Fruit fly (Drosophila melanogaster) whole organism, embryonic: Measurements from ENCODE around the gene kek6.

ENCODE experiments used
- Bgb ChIP-seq: fragments of 200-800 bp; sonication (Bioruptor generic); IDR thresholded peaks from 2 replicates; pipeline ENCODE4 v1.3.6; 2022; ENCODE audit warnings: missing biosample characterization, missing genetic modification characterization; ENCODE audit not compliant: partially characterized antibody
- Blimp-1 ChIP-seq: fragments of 200-800 bp; sonication (Bioruptor generic); optimal IDR thresholded peaks from 3 replicates; lab custom pipeline; 2018; ENCODE audit warnings: missing biosample characterization, missing genetic modification characterization, mild to moderate bottlenecking, moderate library complexity, missing genetic modification reagents
- CG10366 ChIP-seq: fragments of 200-800 bp; sonication (Bioruptor generic); IDR thresholded peaks from 2 replicates; pipeline ENCODE4 v1.3.6; 2022; ENCODE audit warnings: missing biosample characterization, missing genetic modification characterization
- CG10462 ChIP-seq: fragments of 200-800 bp; sonication (Bioruptor generic); optimal IDR thresholded peaks from 2 replicates; lab custom pipeline; 2016; ENCODE audit warnings: missing biosample characterization, missing genetic modification characterization
- CG10543 ChIP-seq: fragments of 200-800 bp; sonication (Bioruptor generic); optimal IDR thresholded peaks from 3 replicates; lab custom pipeline; 2017; ENCODE audit warnings: missing biosample characterization, mild to moderate bottlenecking, missing genetic modification characterization, moderate library complexity
- CG12219 ChIP-seq: fragments of 200-800 bp; sonication (Bioruptor generic); optimal IDR thresholded peaks from 3 replicates; lab custom pipeline; 2018; ENCODE audit warnings: missing biosample characterization, mild to moderate bottlenecking, missing genetic modification characterization
- CG12236 ChIP-seq: fragments of 200-800 bp; sonication (Bioruptor generic); optimal IDR thresholded peaks from 2 replicates; lab custom pipeline; 2016; ENCODE audit warnings: missing biosample characterization, missing genetic modification characterization
- CG13894 ChIP-seq: fragments of 200-800 bp; sonication (Bioruptor generic); optimal IDR thresholded peaks from 3 replicates; lab custom pipeline; 2018; ENCODE audit warnings: missing biosample characterization, mild to moderate bottlenecking, missing genetic modification characterization, moderate library complexity
- CG14050 ChIP-seq: fragments of 200-800 bp; sonication (Bioruptor generic); IDR thresholded peaks from 3 replicates; pipeline ENCODE4 v1.3.6; 2022; ENCODE audit warnings: missing biosample characterization, missing genetic modification characterization
- CG15479 ChIP-seq: fragments of 200-800 bp; sonication (Bioruptor generic); optimal IDR thresholded peaks from 3 replicates; lab custom pipeline; 2019; ENCODE audit warnings: missing biosample characterization, mild to moderate bottlenecking, missing genetic modification characterization, moderate library complexity
- CG15601 ChIP-seq: fragments of 200-800 bp; sonication (Bioruptor generic); optimal IDR thresholded peaks from 3 replicates; lab custom pipeline; 2019; ENCODE audit warnings: missing biosample characterization, mild to moderate bottlenecking, missing genetic modification characterization, moderate library complexity
- CG1603 ChIP-seq: fragments of 200-800 bp; sonication (Bioruptor generic); optimal IDR thresholded peaks from 2 replicates; lab custom pipeline; 2019; ENCODE audit warnings: missing biosample characterization, mild to moderate bottlenecking, missing genetic modification characterization, moderate library complexity
- CG1647 ChIP-seq: fragments of 200-800 bp; sonication (Bioruptor generic); optimal IDR thresholded peaks from 3 replicates; lab custom pipeline; 2016; ENCODE audit warnings: missing biosample characterization, missing genetic modification characterization
- CG16813 ChIP-seq: fragments of 200-800 bp; sonication (Bioruptor generic); IDR thresholded peaks from 3 replicates; pipeline ENCODE4 v1.3.6; 2022; ENCODE audit warnings: missing biosample characterization, missing genetic modification characterization; ENCODE audit not compliant: partially characterized antibody
- CG17186 ChIP-seq: fragments of 200-800 bp; sonication (Bioruptor generic); optimal IDR thresholded peaks from 3 replicates; lab custom pipeline; 2017; ENCODE audit warnings: missing biosample characterization, missing genetic modification reagents, missing genetic modification characterization
- CG17568 ChIP-seq: fragments of 200-800 bp; sonication (Bioruptor generic); optimal IDR thresholded peaks from 2 replicates; lab custom pipeline; 2018; ENCODE audit warnings: missing biosample characterization, mild to moderate bottlenecking, missing genetic modification characterization, moderate library complexity
- CG34376 ChIP-seq: fragments of 200-800 bp; sonication (Bioruptor generic); optimal IDR thresholded peaks from 2 replicates; lab custom pipeline; 2018; ENCODE audit warnings: missing biosample characterization, mild to moderate bottlenecking, missing genetic modification characterization
- CG4404 ChIP-seq: fragments of 200-800 bp; sonication (Bioruptor generic); IDR thresholded peaks from 2 replicates; pipeline ENCODE4 v1.3.6; 2022; ENCODE audit warnings: missing biosample characterization, missing genetic modification characterization
- CG5953 ChIP-seq: fragments of 200-800 bp; sonication (Bioruptor generic); IDR thresholded peaks from 2 replicates; pipeline ENCODE4 v1.3.6; 2022; ENCODE audit warnings: missing biosample characterization, missing genetic modification characterization
- CG6854 ChIP-seq: fragments of 200-800 bp; sonication (Bioruptor generic); optimal IDR thresholded peaks from 3 replicates; lab custom pipeline; 2017; ENCODE audit warnings: missing biosample characterization, mild to moderate bottlenecking, missing genetic modification characterization
- CG7963 ChIP-seq: fragments of 200-800 bp; sonication (Bioruptor generic); IDR thresholded peaks from 3 replicates; pipeline ENCODE4 v1.3.6; 2022; ENCODE audit warnings: missing biosample characterization, missing genetic modification characterization; ENCODE audit not compliant: partially characterized antibody
- CG9817 ChIP-seq: fragments of 200-800 bp; sonication (Bioruptor generic); optimal IDR thresholded peaks from 2 replicates; lab custom pipeline; 2018; ENCODE audit warnings: missing biosample characterization, mild to moderate bottlenecking, missing genetic modification characterization, moderate library complexity
- CG9932 ChIP-seq: fragments of 200-800 bp; sonication (Bioruptor generic); IDR thresholded peaks from 2 replicates; pipeline ENCODE4 v1.3.6; 2022; ENCODE audit warnings: missing biosample characterization, missing genetic modification characterization
- Doc2 ChIP-seq: fragments of 200-800 bp; sonication (Bioruptor generic); IDR thresholded peaks from 2 replicates; pipeline ENCODE4 v1.3.6; 2022; ENCODE audit warnings: missing biosample characterization, missing genetic modification characterization
- Gug ChIP-seq: fragments of 200-800 bp; sonication (Bioruptor generic); IDR thresholded peaks from 4 replicates; pipeline ENCODE4 v1.3.6; 2022; ENCODE audit warnings: missing biosample characterization, missing genetic modification characterization
- H2.0 ChIP-seq: fragments of 200-800 bp; sonication (Bioruptor generic); IDR thresholded peaks from 2 replicates; pipeline ENCODE4 v1.3.6; 2022; ENCODE audit warnings: missing biosample characterization, missing genetic modification characterization
- Hsf ChIP-seq: fragments of 200-800 bp; sonication (Bioruptor generic); optimal IDR thresholded peaks from 3 replicates; lab custom pipeline; 2016; ENCODE audit warnings: missing biosample characterization, missing genetic modification characterization
- Opbp ChIP-seq: fragments of 200-800 bp; sonication (Bioruptor generic); IDR thresholded peaks from 3 replicates; pipeline ENCODE4 v1.3.6; 2022; ENCODE audit warnings: missing biosample characterization, missing genetic modification characterization; ENCODE audit not compliant: partially characterized antibody
- Sox100B ChIP-seq: fragments of 200-800 bp; sonication (Bioruptor generic); optimal IDR thresholded peaks from 3 replicates; lab custom pipeline; 2018; ENCODE audit warnings: missing biosample characterization, mild to moderate bottlenecking, missing genetic modification characterization
- Sry-β ChIP-seq: fragments of 200-800 bp; sonication (Bioruptor generic); optimal IDR thresholded peaks from 2 replicates; lab custom pipeline; 2018; ENCODE audit warnings: missing biosample characterization, mild to moderate bottlenecking, missing genetic modification characterization, moderate library complexity
- Stat92E ChIP-seq, 3 experiments: fragments of >200 bp in 2 of 3; fragments of 200-800 bp in 1 of 3; sonication (Bioruptor generic) in 1 of 3; optimal IDR thresholded peaks; 2 replicates each; lab custom pipeline; 2017 to 2019; ENCODE audit warnings: missing biosample characterization in 3 of 3, missing genetic modification characterization in 3 of 3, mild to moderate bottlenecking in 1 of 3, moderate library complexity in 1 of 3
- aop ChIP-seq: fragments of 200-800 bp; sonication (Bioruptor generic); IDR thresholded peaks from 2 replicates; pipeline ENCODE4 v1.3.6; 2022; ENCODE audit warnings: missing biosample characterization, missing genetic modification characterization
- cad ChIP-seq: fragments of >200 bp; optimal IDR thresholded peaks from 2 replicates; lab custom pipeline; 2017; ENCODE audit warnings: missing biosample characterization, missing genetic modification characterization
- crol ChIP-seq: fragments of 200-800 bp; sonication (Bioruptor generic); IDR thresholded peaks from 2 replicates; pipeline ENCODE4 v1.3.6; 2022; ENCODE audit warnings: missing biosample characterization, missing genetic modification characterization
- dan ChIP-seq: fragments of 200-800 bp; sonication (Bioruptor generic); IDR thresholded peaks from 2 replicates; pipeline ENCODE4 v1.3.6; 2022; ENCODE audit warnings: missing biosample characterization, missing genetic modification characterization
- dm ChIP-seq: fragments of 200-800 bp; sonication (Bioruptor generic); optimal IDR thresholded peaks from 3 replicates; lab custom pipeline; 2016; ENCODE audit warnings: missing biosample characterization, missing genetic modification characterization
- en ChIP-seq: fragments of 200-800 bp; sonication (Bioruptor generic); optimal IDR thresholded peaks from 2 replicates; lab custom pipeline; 2016; ENCODE audit warnings: missing biosample characterization, missing genetic modification characterization
- fd96Cb ChIP-seq: fragments of 200-800 bp; sonication (Bioruptor generic); optimal IDR thresholded peaks from 2 replicates; lab custom pipeline; 2018; ENCODE audit warnings: missing biosample characterization, mild to moderate bottlenecking, missing genetic modification characterization, moderate library complexity
- ftz-f1 ChIP-seq: fragments of 200-800 bp; sonication (Bioruptor generic); optimal IDR thresholded peaks from 2 replicates; lab custom pipeline; 2016; ENCODE audit warnings: missing biosample characterization, missing genetic modification characterization
- gcm ChIP-seq: fragments of 200-800 bp; sonication (Bioruptor generic); optimal IDR thresholded peaks from 2 replicates; lab custom pipeline; 2019; ENCODE audit warnings: missing biosample characterization, mild to moderate bottlenecking, missing genetic modification characterization, moderate library complexity
- grn ChIP-seq: fragments of 200-800 bp; sonication (Bioruptor generic); optimal IDR thresholded peaks from 3 replicates; lab custom pipeline; 2017; ENCODE audit warnings: missing biosample characterization, missing genetic modification characterization
- kay ChIP-seq: fragments of 200-800 bp; sonication (Bioruptor generic); optimal IDR thresholded peaks from 2 replicates; lab custom pipeline; 2016; ENCODE audit warnings: missing biosample characterization, missing genetic modification characterization
- nau ChIP-seq: fragments of 200-800 bp; sonication (Bioruptor generic); optimal IDR thresholded peaks from 3 replicates; lab custom pipeline; 2017; ENCODE audit warnings: missing biosample characterization, mild to moderate bottlenecking, missing genetic modification characterization, missing genetic modification reagents
- prd ChIP-seq, 3 experiments: fragments of >200 bp in 2 of 3; fragments of 200-800 bp in 1 of 3; sonication (Bioruptor generic) in 1 of 3; optimal IDR thresholded peaks in 2 of 3; IDR thresholded peaks in 1 of 3; 2 replicates in 2 of 3; 3 replicates in 1 of 3; pipeline versions ENCODE4 v1.3.6 to Lab custom; 2017 to 2022; ENCODE audit warnings: missing biosample characterization in 1 of 3, missing genetic modification characterization in 1 of 3
- pros ChIP-seq: fragments of 200-800 bp; sonication (Bioruptor generic); optimal IDR thresholded peaks from 3 replicates; lab custom pipeline; 2019; ENCODE audit warnings: missing biosample characterization, mild to moderate bottlenecking, missing genetic modification characterization, moderate library complexity
- sima ChIP-seq: fragments of 200-800 bp; sonication (Bioruptor generic); optimal IDR thresholded peaks from 2 replicates; lab custom pipeline; 2016; ENCODE audit warnings: missing biosample characterization, missing genetic modification characterization
- sob ChIP-seq: fragments of 200-800 bp; sonication (Bioruptor generic); IDR thresholded peaks from 2 replicates; pipeline ENCODE4 v1.3.6; 2022; ENCODE audit warnings: missing biosample characterization, missing genetic modification characterization
- sr ChIP-seq: fragments of 200-800 bp; sonication (Bioruptor generic); IDR thresholded peaks from 3 replicates; pipeline ENCODE4 v1.3.6; 2022; ENCODE audit warnings: missing biosample characterization, missing genetic modification characterization
- trem ChIP-seq: fragments of 200-800 bp; optimal IDR thresholded peaks from 3 replicates; lab custom pipeline; 2019; ENCODE audit warnings: missing biosample characterization, mild to moderate bottlenecking, missing genetic modification characterization, moderate library complexity
- usp ChIP-seq: fragments of >200 bp; optimal IDR thresholded peaks from 2 replicates; lab custom pipeline; 2017; ENCODE audit warnings: missing biosample characterization, missing genetic modification characterization
- yki ChIP-seq: fragments of >200 bp; optimal IDR thresholded peaks from 3 replicates; lab custom pipeline; 2018

The kek6 gene

dm6 chr3R:31636501-31636900 lies 14.6 kb downstream of the kek6 start (continued):
- peak; percentile 17 for TF ChIP-seq CG12219
- no peak for TF ChIP-seq sima (GFP tag; lab: Kevin White, UChicago)
- TF ChIP-seq H2.0 (GFP tag; lab: Robert Waterston, UW), result no peak
- TF ChIP-seq CG15601 (tag; lab: Kevin White, UChicago), result no peak
- no peak for TF ChIP-seq CG17568 (GFP tag; lab: Kevin White, UChicago)
- no peak for TF ChIP-seq CG15479
- TF ChIP-seq nau (GFP tag; lab: Kevin White, UChicago), result no peak
- TF ChIP-seq yki (lab: Kevin White, UChicago), result no peak
- TF ChIP-seq fd96Cb (tag; lab: Kevin White, UChicago), result peak; percentile 12
- TF ChIP-seq Bgb, result no peak
- no peak for TF ChIP-seq kay (GFP tag; lab: Kevin White, UChicago)
- no peak for TF ChIP-seq sr (GFP tag; lab: Robert Waterston, UW)
- no peak for TF ChIP-seq CG7963
- no peak for TF ChIP-seq prd (optimal IDR thresholded peaks at IDR 0.05; lab: Kevin White, UChicago)
- peak; percentile 55; the same call in 1 of the 3 replicates for TF ChIP-seq prd (GFP tag; IDR thresholded peaks at IDR 0.05; lab: Robert Waterston, UW)
- no peak for TF ChIP-seq ftz-f1 (GFP tag; lab: Kevin White, UChicago)
- TF ChIP-seq Blimp-1 (GFP tag; lab: Kevin White, UChicago), result no peak
- no peak for TF ChIP-seq Opbp (GFP tag; lab: Robert Waterston, UW)
- TF ChIP-seq CG1647 (GFP tag; lab: Kevin White, UChicago), result peak; percentile 3
- TF ChIP-seq trem (tag; lab: Kevin White, UChicago), result no peak
- no peak for TF ChIP-seq cad (GFP tag; lab: Kevin White, UChicago)
- no peak for TF ChIP-seq aop (GFP tag; lab: Robert Waterston, UW)
- no peak for TF ChIP-seq CG5953 (GFP tag; lab: Robert Waterston, UW)
- no peak for TF ChIP-seq dm
- no peak for TF ChIP-seq CG13894 (tag; lab: Kevin White, UChicago)
- TF ChIP-seq CG9932 (GFP tag; lab: Robert Waterston, UW), result peak; percentile 55; the same call in 1 of the 2 replicates
- no peak for TF ChIP-seq CG4404
- TF ChIP-seq CG10543 (GFP tag; lab: Kevin White, UChicago), result no peak
- TF ChIP-seq CG17186 (GFP tag; lab: Kevin White, UChicago), result no peak
- no peak for TF ChIP-seq pros
- no peak for TF ChIP-seq Sry-β (GFP tag; lab: Kevin White, UChicago)
- no peak for TF ChIP-seq CG6854
- no peak for TF ChIP-seq CG10462 (GFP tag; lab: Kevin White, UChicago)
- TF ChIP-seq Stat92E (GFP tag; optimal IDR thresholded peaks at IDR 0.05; lab: Kevin White, UChicago), result no peak
- TF ChIP-seq en, result no peak
- no peak for TF ChIP-seq grn (GFP tag; lab: Kevin White, UChicago)
- no peak for TF ChIP-seq CG12236 (GFP tag; lab: Kevin White, UChicago)
- TF ChIP-seq sob, result peak; percentile 30; the same call in 1 of the 2 replicates
- no peak for TF ChIP-seq CG34376 (GFP tag; lab: Kevin White, UChicago)
- no peak for TF ChIP-seq crol
- no peak for TF ChIP-seq gcm (GFP tag; lab: Kevin White, UChicago)
- no peak for TF ChIP-seq usp (GFP tag; lab: Kevin White, UChicago)
- peak; percentile 36 for TF ChIP-seq CG1603
- TF ChIP-seq CG14050 (GFP tag; lab: Robert Waterston, UW), result 0 out of 3 replicates have a peak, but pooled peaks have one; percentile 41
- no peak for TF ChIP-seq Doc2 (GFP tag; lab: Robert Waterston, UW)
- TF ChIP-seq CG9817 (tag; lab: Kevin White, UChicago), result peak; percentile 43
- peak; percentile 35 for TF ChIP-seq Hsf (GFP tag; lab: Kevin White, UChicago)
- TF ChIP-seq dan, result no peak
- peak; percentile 23; the same call in 1 of the 2 replicates for TF ChIP-seq CG10366
- TF ChIP-seq CG16813 (GFP tag; lab: Robert Waterston, UW), result no peak
- TF ChIP-seq Gug, result peak; percentile 30; the same call in 1 of the 4 replicates
- TF ChIP-seq Sox100B (GFP tag; lab: Kevin White, UChicago), result no peak
